Fruit fly (Drosophila melanogaster): Measurements from ENCODE around the gene Cht11.
A peak's percentile ranks its signal among the peaks of the same experiment; 100 is the strongest.

The Cht11 gene

DNA sequence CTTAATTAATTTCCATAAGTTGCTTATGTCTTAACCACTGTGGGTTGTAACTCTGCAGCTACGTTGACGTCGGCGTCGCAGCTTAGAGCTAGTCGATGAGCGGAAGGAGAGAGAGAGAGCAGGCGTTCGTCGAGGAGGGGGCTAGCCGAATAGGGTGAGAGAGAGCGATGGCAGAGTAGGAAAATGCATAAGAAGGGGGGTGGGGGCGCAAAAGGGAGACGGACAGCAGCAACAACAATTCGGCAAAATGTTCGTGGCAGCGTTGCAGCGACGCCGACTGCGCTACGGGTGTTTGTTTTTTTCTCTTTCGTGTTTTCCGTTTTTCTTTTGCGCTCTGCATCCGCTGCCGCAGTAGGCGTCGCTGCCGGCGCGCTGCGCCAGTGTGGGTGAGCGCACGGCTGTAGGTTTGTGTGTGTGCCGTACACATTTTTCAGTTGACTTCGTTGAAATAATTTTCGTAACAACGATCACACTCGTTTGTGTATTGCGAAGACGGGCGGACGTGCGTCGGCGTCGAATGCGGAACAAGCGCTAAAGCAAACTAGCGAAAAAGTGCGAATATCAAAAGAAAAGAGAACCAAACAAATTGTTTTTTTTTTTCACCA, 18.8 kb upstream of the Cht11 start (continued):
- peak; percentile 7 for TF ChIP-seq CG13894 (tag; optimal IDR thresholded peaks at IDR 0.05)
- TF ChIP-seq repo (GFP tag; optimal IDR thresholded peaks at IDR 0.05), result peak; percentile 6
- TF ChIP-seq CG2199 (GFP tag; IDR thresholded peaks at IDR 0.05), result peak; percentile 45; the same call in 1 of the 3 replicates
- peak; percentile 45 for TF ChIP-seq Asciz (GFP tag; optimal IDR thresholded peaks at IDR 0.05)
- TF ChIP-seq CHES-1-like (GFP tag; optimal IDR thresholded peaks at IDR 0.05), result peak; percentile 25
- TF ChIP-seq pan (optimal IDR thresholded peaks at IDR 0.05), result no peak
- peak in 1 of 2 experiments; percentile 17 for TF ChIP-seq pan (GFP tag; optimal IDR thresholded peaks at IDR 0.05 in 1 of 2, IDR thresholded peaks at IDR 0.05 in 1 of 2)
- TF ChIP-seq CrebB (tag; optimal IDR thresholded peaks at IDR 0.05), result peak; percentile 9
- no peak for TF ChIP-seq D (optimal IDR thresholded peaks at IDR 0.05)
- peak; percentile 35 for TF ChIP-seq D (GFP tag; optimal IDR thresholded peaks at IDR 0.05)
- peak; percentile 98 for TF ChIP-seq chinmo (GFP tag; IDR thresholded peaks at IDR 0.05; ENCODE audit: partially characterized antibody)
- peak; percentile 2; the same call in 1 of the 3 replicates for TF ChIP-seq tgo (GFP tag; IDR thresholded peaks at IDR 0.05)
- TF ChIP-seq Trl (optimal IDR thresholded peaks at IDR 0.05), result peak; percentile 81 to 95
- no peak for TF ChIP-seq Trl (GFP tag; optimal IDR thresholded peaks at IDR 0.05)
- TF ChIP-seq CG32767 (GFP tag; IDR thresholded peaks at IDR 0.05), result peak; percentile 26; the same call in 1 of the 2 replicates
- peak in 1 of 2 experiments; percentile 51 for TF ChIP-seq Pdp1 (GFP tag; optimal IDR thresholded peaks at IDR 0.05)
- no peak for TF ChIP-seq Lpt (GFP tag; optimal IDR thresholded peaks at IDR 0.05)
- peak; percentile 49 for TF ChIP-seq Drgx (GFP tag; IDR thresholded peaks at IDR 0.05)
- 0 out of 3 replicates have a peak, but pooled peaks have one; percentile 43 for TF ChIP-seq CG11456 (GFP tag; IDR thresholded peaks at IDR 0.05)
- TF ChIP-seq CG11696 (GFP tag; IDR thresholded peaks at IDR 0.05), result 0 out of 2 replicates have a peak, but pooled peaks have one; percentile 50
- TF ChIP-seq nerfin-1 (tag; optimal IDR thresholded peaks at IDR 0.05), result peak; percentile 57
- TF ChIP-seq CG11723 (GFP tag; optimal IDR thresholded peaks at IDR 0.05), result peak; percentile 38
- peak; percentile 27 for TF ChIP-seq nom (GFP tag; optimal IDR thresholded peaks at IDR 0.05)
- no peak for TF ChIP-seq CG8290 (GFP tag; optimal IDR thresholded peaks at IDR 0.05)
- peak in 1 of 2 experiments; percentile 48 for TF ChIP-seq CG8290 (tag; optimal IDR thresholded peaks at IDR 0.05)
- TF ChIP-seq CG2889 (GFP tag; IDR thresholded peaks at IDR 0.05), result 0 out of 3 replicates have a peak, but pooled peaks have one; percentile 22
- TF ChIP-seq psq (GFP tag; optimal IDR thresholded peaks at IDR 0.05), result peak; percentile 87
- TF ChIP-seq mirr (GFP tag; optimal IDR thresholded peaks at IDR 0.05), result peak; percentile 21
- peak in 1 of 3 experiments; percentile 84 for TF ChIP-seq lola (GFP tag; optimal IDR thresholded peaks at IDR 0.05)
- peak; percentile 27 for TF ChIP-seq CG12659 (GFP tag; optimal IDR thresholded peaks at IDR 0.05)
- TF ChIP-seq hbn (GFP tag; IDR thresholded peaks at IDR 0.05; ENCODE audit: partially characterized antibody), result peak; percentile 33; the same call in 1 of the 2 replicates
- peak; percentile 37 for TF ChIP-seq abd-A (tag; optimal IDR thresholded peaks at IDR 0.05)
- peak; percentile 67; the same call in 2 of the 3 replicates for TF ChIP-seq ci (GFP tag; IDR thresholded peaks at IDR 0.05)
- peak; percentile 49; the same call in 1 of the 2 replicates for TF ChIP-seq Bgb (GFP tag; IDR thresholded peaks at IDR 0.05; ENCODE audit: partially characterized antibody)
- peak; percentile 56 for TF ChIP-seq CG17385 (GFP tag; optimal IDR thresholded peaks at IDR 0.05)
- TF ChIP-seq CG17359 (tag; optimal IDR thresholded peaks at IDR 0.05), result peak; percentile 9
- TF ChIP-seq Optix (GFP tag; IDR thresholded peaks at IDR 0.05), result 0 out of 3 replicates have a peak, but pooled peaks have one; percentile 43
- peak; percentile 9 for TF ChIP-seq CG8388 (GFP tag; optimal IDR thresholded peaks at IDR 0.05)
- peak; percentile 19 for TF ChIP-seq scrt (GFP tag; optimal IDR thresholded peaks at IDR 0.05)
- no peak for TF ChIP-seq hkb (optimal IDR thresholded peaks at IDR 0.05)
- no peak for TF ChIP-seq hkb (GFP tag; IDR thresholded peaks at IDR 0.05)
- TF ChIP-seq CG12299 (tag; optimal IDR thresholded peaks at IDR 0.05), result peak; percentile 16
- peak; percentile 77; the same call in 1 of the 2 replicates for TF ChIP-seq rib (GFP tag; IDR thresholded peaks at IDR 0.05)
- TF ChIP-seq CG13424 (tag; optimal IDR thresholded peaks at IDR 0.05), result peak; percentile 56
- peak; percentile 33 for TF ChIP-seq Hmr (GFP tag; optimal IDR thresholded peaks at IDR 0.05)
- peak; percentile 44 for TF ChIP-seq slbo (GFP tag; IDR thresholded peaks at IDR 0.05)
- TF ChIP-seq yki (optimal IDR thresholded peaks at IDR 0.05), result peak; percentile 60
- TF ChIP-seq CG15479 (GFP tag; optimal IDR thresholded peaks at IDR 0.05), result peak; percentile 65
- peak; percentile 6 for TF ChIP-seq CG6654 (GFP tag; optimal IDR thresholded peaks at IDR 0.05)
- TF ChIP-seq CG34422 (GFP tag; IDR thresholded peaks at IDR 0.05), result peak; percentile 66; the same call in 1 of the 3 replicates
